Worm (Caenorhabditis elegans) whole organism, L1 larva: ENCODE measurements around the gene F35D2.2.

Source experiments
- C16A3.4 ChIP-seq: fragments of 150-350 bp; optimal IDR thresholded peaks from 2 replicates; lab custom pipeline; 2014; ENCODE audit warnings: missing biosample characterization, missing genetic modification characterization
- aha-1 ChIP-seq: fragments of 150-350 bp; optimal IDR thresholded peaks from 2 replicates; lab custom pipeline; 2014; ENCODE audit warnings: missing biosample characterization, missing genetic modification characterization
- aly-2 ChIP-seq: fragments of 150-350 bp; optimal IDR thresholded peaks from 2 replicates; lab custom pipeline; 2014; ENCODE audit warnings: missing biosample characterization, missing genetic modification characterization
- dpl-1 ChIP-seq, 3 experiments: fragments of 150-350 bp in 2 of 3; sonication (generic microtip) in 1 of 3; optimal IDR thresholded peaks; 2 replicates each; lab custom pipeline; 2014 to 2017; ENCODE audit warnings: missing biosample characterization in 3 of 3, missing genetic modification characterization in 3 of 3, missing genetic modification reagents in 3 of 3
- efl-1 ChIP-seq, 4 experiments: fragments of 150-350 bp; optimal IDR thresholded peaks in 3 of 4; peaks in 1 of 4; 1 replicate in 1 of 4; 2 replicates in 3 of 4; lab custom pipeline; 2014; ENCODE audit warnings: missing biosample characterization in 2 of 4, missing genetic modification characterization in 2 of 4, missing genetic modification reagents in 2 of 4
- egl-13 ChIP-seq: sonication (generic microtip); optimal IDR thresholded peaks from 2 replicates; lab custom pipeline; 2016; ENCODE audit warnings: missing genotype, missing genetic modification reagents, missing genetic modification characterization, missing compliant biosample characterization
- fos-1 ChIP-seq: fragments of 150-350 bp; optimal IDR thresholded peaks from 2 replicates; lab custom pipeline; 2014; ENCODE audit warnings: missing biosample characterization, missing genetic modification characterization
- lin-13 ChIP-seq: fragments of 150-350 bp; optimal IDR thresholded peaks from 2 replicates; lab custom pipeline; 2014; ENCODE audit warnings: missing biosample characterization, missing genetic modification reagents, missing genetic modification characterization
- mdl-1 ChIP-seq, 2 experiments: fragments of 150-350 bp; optimal IDR thresholded peaks; 2 replicates each; lab custom pipeline; 2014 to 2017; ENCODE audit warnings: missing biosample characterization in 2 of 2, missing genetic modification characterization in 2 of 2, inconsistent platforms in 1 of 2
- nhr-28 ChIP-seq: fragments of 150-350 bp; optimal IDR thresholded peaks from 2 replicates; lab custom pipeline; 2014; ENCODE audit warnings: missing biosample characterization, missing genetic modification characterization
- snu-23 ChIP-seq: sonication (generic microtip); optimal IDR thresholded peaks from 2 replicates; lab custom pipeline; 2016; ENCODE audit warnings: missing genetic modification characterization, missing compliant biosample characterization
- unc-62 ChIP-seq: fragments of 150-350 bp; optimal IDR thresholded peaks from 2 replicates; lab custom pipeline; 2014; ENCODE audit warnings: missing biosample characterization, missing genetic modification reagents, missing genetic modification characterization
- ztf-11 ChIP-seq, 2 experiments: sonication (generic microtip); optimal IDR thresholded peaks; 2 replicates each; lab custom pipeline; 2016 to 2017; ENCODE audit warnings: missing genetic modification characterization in 2 of 2, missing biosample characterization in 1 of 2, missing compliant biosample characterization in 1 of 2

ce11 chrII:7560844-7561243 is 13.4 kb upstream of the F35D2.2 start:
- TF ChIP-seq mdl-1 (tag; optimal IDR thresholded peaks at IDR 0.05; lab: Kevin White, UChicago) (no peak), nhr-28 (tag; lab: Kevin White, UChicago) (no peak), fos-1 (tag; lab: Kevin White, UChicago) (no peak), unc-62 (GFP tag; lab: Kevin White, UChicago) (no peak), aha-1 (no peak), aly-2 (no peak), C16A3.4 (tag; lab: Kevin White, UChicago) (no peak), efl-1 (optimal IDR thresholded peaks at IDR 0.05; lab: Kevin White, UChicago) (no peak), efl-1 (GFP tag; optimal IDR thresholded peaks at IDR 0.05 in 1 of 2; lab: Kevin White, UChicago) (no peak), ztf-11 (tag; optimal IDR thresholded peaks at IDR 0.05; lab: Kevin White, UChicago) (no peak), snu-23 (GFP tag; lab: Kevin White, UChicago) (no peak), lin-13 (no peak), dpl-1 (GFP tag; optimal IDR thresholded peaks at IDR 0.05; lab: Kevin White, UChicago) (no peak), egl-13 (no peak)
